Fruit fly (Drosophila melanogaster) S2 (cell line): Measurements from ENCODE around the gene CG3808.

Source experiments
- CG8478 ChIP-seq: fragments of >200 bp; optimal IDR thresholded peaks from 2 replicates; lab custom pipeline; 2018
- CTCF ChIP-seq, 2 experiments: fragments of >200 bp; optimal IDR thresholded peaks; 2 replicates each; lab custom pipeline; 2018

Gene CG3808

DNA sequence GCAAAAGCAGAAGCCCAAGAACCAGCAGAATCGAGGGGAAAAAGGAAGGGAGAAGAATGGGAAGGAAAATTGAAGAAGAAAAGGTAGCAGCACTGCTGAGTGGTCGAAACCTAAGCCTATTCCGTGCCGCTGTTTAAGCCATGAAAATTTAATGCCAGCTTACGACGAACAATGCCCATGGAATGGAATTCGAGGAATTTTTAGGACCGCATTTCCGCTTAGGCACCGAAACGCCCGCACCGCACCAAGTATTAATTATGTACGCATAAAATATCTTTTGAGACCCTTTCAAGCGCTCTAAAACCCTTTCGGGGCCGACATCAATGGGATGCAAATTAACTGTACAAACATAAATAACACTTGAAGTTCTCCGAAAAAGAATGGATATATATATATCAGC is 35.7 kb upstream of the CG3808 start:
- TF ChIP-seq CG8478 (lab: Kevin White, UChicago) (no peak), CTCF (optimal IDR thresholded peaks at IDR 0.05; lab: Kevin White, UChicago) (no peak)

DNA sequence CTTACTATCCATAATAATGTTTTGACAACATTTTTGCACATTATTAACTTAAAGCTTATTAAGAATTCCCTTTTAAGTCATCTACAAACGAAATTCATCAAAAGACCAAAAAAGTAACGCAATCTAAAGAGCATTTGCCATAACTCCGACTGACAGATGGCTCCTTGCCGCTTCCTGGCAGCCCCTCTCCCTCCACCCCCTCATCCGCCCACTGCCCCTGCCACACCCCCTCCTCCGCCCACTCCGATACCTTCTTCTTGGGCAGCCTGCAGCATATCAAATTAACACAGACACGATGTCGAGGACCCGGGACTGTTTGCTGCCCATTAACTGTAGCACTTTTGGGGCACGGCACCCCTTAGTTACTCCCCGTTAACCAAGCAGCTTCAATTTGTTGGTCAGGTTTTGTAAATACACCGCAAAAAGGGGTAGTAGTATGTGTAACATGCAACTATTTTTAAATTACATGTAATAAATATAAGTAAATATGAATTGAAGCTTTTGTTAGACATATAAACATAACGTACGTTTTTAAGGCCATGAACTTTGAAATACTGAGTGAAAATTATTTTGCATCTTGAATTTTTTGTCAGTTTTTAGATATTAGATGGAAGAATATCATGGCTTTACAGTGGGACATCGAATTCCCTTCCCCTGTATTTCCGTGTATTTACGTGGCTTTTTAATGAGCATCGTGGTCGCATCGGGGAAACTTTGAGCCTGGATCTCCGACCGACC is 34.9 kb upstream of the CG3808 start:
- TF ChIP-seq CG8478 (lab: Kevin White, UChicago) (no peak), CTCF (optimal IDR thresholded peaks at IDR 0.05; lab: Kevin White, UChicago) (no peak)

DNA sequence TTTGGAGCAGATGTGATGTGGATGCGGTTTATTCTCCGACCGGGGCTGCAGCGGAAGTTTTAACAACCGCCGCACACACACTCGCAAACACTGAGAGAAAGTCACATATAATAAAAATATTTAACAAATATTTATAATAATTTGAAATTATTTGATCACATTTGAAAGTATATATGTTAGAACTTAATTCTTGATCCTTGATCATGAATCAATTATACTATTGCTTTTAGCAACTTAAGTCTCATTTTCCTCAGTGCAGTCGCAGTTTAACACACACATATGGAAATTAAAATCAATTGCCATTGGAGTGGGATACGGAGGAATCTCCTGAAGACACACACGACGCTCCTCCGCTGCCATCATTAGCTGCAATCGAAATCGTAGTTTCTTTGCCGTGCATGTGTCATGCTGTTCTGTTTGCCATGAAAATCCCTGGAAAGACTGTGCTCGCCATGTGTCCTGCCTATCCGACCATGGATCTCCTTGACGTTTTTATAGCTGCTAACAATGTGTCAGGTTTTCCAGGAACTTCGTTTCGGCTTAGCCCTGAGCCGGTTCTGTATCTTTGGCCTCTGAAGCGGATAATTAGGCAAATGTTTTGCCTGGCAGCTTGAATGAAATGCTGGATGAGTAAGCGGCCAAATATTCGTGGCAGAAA is 32.9 kb upstream of the CG3808 start:
- TF ChIP-seq CTCF (optimal IDR thresholded peaks at IDR 0.05; lab: Kevin White, UChicago), result no peak
- no peak for TF ChIP-seq CG8478 (lab: Kevin White, UChicago)

DNA sequence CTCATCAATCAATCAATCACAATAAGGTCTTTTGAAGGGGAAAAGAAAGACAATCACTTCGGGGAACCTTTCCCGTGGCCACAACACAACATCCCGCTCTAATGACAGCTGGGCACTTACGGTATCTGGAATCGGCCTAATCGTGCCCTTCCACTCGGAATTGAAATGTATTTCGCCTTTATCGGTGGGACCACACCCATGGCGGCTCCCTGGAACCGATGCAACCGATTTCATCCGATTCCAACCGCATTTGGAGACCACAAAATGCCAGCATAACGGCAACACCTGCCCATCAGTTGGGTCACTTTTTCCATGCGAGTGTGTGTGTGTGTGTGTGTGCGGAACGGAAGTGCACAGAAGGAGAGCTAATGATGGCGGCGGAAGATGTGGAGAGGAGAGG is 32.3 kb upstream of the CG3808 start:
- TF ChIP-seq CTCF (optimal IDR thresholded peaks at IDR 0.05; lab: Kevin White, UChicago), result no peak
- TF ChIP-seq CG8478 (lab: Kevin White, UChicago), result no peak

DNA sequence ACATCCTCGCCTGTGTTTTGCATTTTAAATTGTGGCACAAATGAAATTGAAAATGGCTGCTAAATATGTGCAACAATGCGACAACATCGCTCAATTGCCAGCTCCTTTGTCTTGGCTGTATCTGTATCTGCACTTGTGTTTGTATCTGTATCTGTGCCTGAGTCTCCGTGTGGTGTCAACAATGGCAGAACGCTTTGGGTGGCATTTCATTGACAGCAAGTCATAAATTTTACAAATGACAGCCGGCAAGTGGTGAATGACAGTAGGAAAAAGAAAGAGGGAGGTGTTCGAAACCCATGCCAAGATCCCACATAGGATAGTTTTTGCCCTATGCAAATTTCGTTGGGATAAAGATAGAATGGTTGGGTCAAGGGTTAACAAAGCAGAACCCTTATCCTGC is 31.4 kb upstream of the CG3808 start:
- TF ChIP-seq CTCF (optimal IDR thresholded peaks at IDR 0.05; lab: Kevin White, UChicago) (no peak), CG8478 (lab: Kevin White, UChicago) (no peak)

DNA sequence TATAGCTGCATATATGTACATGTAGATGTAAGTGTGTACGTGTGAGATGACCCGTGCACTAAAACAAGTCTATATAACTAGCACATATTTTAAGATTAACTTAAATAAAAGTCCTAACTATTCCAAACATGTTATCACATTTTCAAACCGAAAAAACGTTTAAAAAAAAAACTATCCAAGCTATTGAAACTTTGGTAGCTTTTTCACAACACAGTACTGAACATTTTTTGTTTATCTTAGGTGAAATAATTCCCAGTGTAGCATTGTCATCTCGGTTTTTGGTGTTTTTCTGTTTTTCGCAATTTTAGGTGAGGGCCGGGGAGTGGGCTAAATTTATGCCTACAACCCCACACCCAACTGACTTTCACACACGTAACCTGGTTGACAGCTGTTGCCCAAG is 26.8 kb upstream of the CG3808 start:
- TF ChIP-seq CG8478 (lab: Kevin White, UChicago) (no peak), CTCF (optimal IDR thresholded peaks at IDR 0.05; lab: Kevin White, UChicago) (no peak)

DNA sequence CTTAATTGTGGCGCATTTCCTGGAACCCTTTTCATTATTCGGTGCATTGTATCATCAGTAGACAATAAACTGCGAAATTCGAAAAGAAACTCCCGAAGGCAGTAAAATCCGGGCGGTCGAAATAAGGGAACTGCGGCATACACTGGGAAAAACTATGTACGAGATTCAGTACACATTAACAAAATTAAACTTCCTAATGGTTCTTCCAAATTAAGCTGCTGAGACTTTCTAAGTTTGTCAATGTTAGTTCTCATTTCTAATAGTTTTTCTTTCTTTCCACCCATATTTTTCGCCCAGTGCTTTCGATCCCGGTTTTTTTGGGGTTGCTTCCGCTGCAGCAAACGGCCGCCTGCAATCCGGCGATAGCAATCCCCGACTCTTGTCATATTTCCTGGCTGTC is 24.4 kb upstream of the CG3808 start:
- TF ChIP-seq CTCF (optimal IDR thresholded peaks at IDR 0.05; lab: Kevin White, UChicago) (no peak), CG8478 (lab: Kevin White, UChicago) (no peak)

DNA sequence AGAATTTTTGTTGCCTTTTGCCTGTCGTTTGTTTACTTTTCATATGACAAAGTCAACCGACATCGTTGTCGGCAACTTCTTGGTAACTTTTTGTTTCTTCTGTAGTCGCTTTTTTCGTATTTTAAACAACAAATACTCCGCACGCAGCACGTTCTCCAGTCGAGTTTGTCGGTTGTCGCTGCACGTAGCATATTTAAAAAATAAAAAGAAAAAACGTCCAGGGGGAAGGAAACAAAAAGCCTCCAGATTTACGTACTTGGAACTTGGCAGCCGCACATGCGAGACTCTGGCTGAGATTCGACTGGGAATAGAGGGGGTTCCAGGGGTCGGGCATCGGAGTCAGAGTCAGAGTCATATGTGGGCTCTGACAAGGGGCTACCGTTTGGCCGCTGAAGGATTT is 21.3 kb upstream of the CG3808 start:
- TF ChIP-seq CG8478 (lab: Kevin White, UChicago), result no peak
- TF ChIP-seq CTCF (optimal IDR thresholded peaks at IDR 0.05; lab: Kevin White, UChicago), result no peak

DNA sequence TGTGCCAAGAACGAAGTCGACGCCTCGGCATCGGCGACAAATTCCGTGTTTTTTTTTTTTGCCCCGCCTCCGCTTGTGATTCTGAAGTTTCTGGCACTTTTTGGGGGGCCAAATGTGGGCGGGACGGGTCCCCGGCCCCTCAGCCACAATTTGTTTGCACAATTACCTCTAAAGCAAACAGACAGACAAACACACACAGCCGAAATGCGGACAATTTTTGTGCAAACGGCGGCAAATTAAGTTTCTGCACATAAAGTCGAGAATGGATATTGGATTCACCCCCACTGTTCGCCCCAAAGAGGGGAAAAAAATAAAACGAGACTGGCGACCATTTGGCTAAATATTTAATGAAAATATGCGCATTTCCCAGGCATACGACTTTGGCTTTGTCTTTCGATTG is 20.1 kb upstream of the CG3808 start:
- TF ChIP-seq CG8478 (lab: Kevin White, UChicago), result no peak
- no peak for TF ChIP-seq CTCF (optimal IDR thresholded peaks at IDR 0.05; lab: Kevin White, UChicago)

DNA sequence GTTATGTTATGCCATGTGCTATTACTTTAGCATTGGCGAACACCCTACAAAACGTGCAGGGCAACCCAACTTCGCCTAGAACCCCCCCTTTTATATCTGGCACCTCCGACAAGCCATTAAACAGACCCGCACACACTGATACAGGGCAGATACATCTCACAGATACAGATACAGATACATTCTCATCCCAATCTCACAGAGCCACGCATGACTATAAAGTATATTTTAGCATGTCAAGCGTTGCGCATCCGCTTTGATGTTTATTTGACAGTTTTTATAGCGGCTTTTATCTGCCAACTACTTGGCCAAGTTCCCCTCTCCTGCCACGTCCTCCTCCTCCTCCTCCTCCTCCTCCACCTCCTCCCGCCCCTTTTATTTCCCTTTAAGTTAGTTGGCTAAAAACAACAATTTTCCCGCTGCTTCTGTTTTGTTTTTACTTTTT is 18.9 kb upstream of the CG3808 start:
- TF ChIP-seq CTCF (optimal IDR thresholded peaks at IDR 0.05; lab: Kevin White, UChicago) (no peak), CG8478 (lab: Kevin White, UChicago) (no peak)

DNA sequence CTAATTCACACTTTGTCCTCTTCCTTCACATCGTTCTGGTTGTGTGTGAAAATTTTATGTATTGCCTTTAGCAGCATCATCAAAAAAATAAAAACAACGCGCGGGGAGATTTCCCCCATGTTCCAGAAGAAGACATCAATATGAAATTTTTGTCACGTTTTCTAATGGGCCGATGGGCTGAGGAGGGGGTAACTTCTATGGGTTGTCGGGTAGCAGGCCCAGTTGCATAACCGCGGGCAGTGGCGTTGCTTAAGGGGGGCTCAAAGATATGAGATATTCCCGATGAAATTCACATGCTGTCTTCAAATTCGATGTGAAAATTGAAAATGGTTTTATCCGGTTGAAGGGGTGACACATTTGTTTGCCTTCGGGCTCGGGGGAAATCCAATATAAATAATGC is 18.0 kb upstream of the CG3808 start:
- TF ChIP-seq CTCF (optimal IDR thresholded peaks at IDR 0.05; lab: Kevin White, UChicago) (no peak), CG8478 (lab: Kevin White, UChicago) (no peak)

DNA sequence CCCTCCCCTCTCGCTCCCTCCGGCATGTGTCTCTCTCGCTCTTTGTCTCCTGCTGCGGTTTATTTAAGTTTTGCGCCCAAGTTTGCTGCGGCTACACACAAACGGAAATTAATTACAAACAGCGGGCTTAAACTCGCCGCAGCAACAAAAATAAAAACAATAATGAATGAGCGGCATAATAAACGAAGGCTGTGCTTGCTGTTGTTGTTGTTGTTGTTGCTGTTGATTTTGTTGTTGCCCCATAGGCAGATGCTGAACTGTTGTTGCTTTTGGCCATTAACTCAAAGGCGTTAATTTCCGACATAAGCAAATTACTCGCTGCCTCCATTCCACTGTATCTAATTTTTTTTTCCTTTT is 16.4 kb upstream of the CG3808 start:
- TF ChIP-seq CTCF (optimal IDR thresholded peaks at IDR 0.05; lab: Kevin White, UChicago) (no peak), CG8478 (lab: Kevin White, UChicago) (no peak)

DNA sequence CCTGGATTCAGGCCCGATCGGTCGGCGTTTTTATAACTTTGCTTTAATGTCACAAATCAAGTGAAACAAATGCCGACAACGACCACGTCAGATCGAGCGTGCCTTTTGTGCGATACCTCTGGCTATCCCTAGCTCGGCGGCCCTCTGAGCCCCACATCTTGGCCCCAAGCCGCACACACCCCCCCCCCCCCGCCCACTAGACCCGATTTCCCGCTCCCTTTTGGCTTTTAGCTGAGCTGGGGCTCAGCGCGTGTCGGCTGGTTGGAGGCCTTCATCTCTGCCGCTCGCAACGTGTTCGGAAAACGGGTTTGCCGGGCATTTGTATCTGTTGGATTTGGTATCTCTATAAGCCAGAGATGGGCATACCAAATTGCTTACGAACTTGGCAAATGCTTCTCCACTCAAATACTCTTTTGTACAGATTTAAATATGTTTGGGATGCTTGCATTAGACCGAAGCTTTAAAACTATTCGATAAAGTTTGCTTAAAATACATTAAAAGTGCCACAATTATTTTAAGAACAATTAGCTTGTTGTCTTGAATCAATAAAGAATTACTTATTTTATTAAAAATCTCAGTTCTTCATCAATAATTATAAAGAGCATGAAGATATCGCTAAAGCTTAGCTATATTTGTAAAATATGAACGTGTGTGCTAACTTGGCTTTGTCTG is 15.9 kb upstream of the CG3808 start:
- TF ChIP-seq CG8478 (lab: Kevin White, UChicago) (no peak), CTCF (optimal IDR thresholded peaks at IDR 0.05; lab: Kevin White, UChicago) (no peak)

DNA sequence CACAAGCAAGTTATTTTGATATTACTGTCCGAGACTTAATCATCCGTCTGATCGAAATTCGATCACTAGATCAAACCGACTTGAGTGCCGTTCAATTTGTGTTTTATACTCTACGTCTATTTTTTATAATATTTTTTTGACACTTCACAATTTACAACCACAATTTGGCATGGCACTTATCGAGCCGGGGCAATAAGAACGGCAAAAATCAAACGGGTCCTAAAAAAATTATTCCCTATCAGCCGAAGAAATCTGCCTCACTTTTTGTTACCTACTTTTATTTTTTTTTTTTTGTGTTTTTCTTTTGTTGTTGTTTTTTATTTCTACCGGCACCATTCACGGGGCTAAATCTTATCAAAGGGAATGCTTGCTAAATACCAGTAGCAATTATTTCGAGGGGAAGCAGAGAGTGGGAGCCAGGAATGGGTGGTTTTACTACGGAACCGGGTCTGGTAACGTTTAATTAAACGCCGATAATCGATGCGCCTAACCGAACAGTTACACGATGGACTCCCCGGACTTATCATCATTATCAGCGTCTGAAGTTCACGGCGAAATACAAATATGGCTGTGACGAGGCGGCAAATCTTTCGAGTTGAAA is 15.1 kb upstream of the CG3808 start:
- TF ChIP-seq CTCF (optimal IDR thresholded peaks at IDR 0.05; lab: Kevin White, UChicago) (no peak), CG8478 (lab: Kevin White, UChicago) (no peak)

DNA sequence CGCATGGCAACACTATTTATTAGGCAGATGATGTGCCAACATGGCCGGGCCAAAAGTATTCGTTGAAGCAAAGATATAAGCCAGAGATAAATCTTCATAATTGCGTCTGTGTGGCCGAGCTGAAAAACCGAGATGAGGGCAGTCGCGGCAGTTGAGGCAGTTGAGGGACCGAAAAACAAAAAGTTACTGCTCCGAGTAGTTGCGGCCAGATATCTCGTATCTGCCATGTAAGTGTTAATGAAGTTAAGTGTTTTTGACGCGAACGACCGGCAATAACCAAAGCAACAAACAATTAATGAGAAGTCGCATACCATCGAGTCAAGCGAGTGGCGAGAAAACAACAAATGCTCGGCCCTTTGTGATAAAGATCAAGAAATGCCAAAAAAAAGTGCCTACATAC is 14.4 kb upstream of the CG3808 start:
- TF ChIP-seq CTCF (optimal IDR thresholded peaks at IDR 0.05; lab: Kevin White, UChicago) (no peak), CG8478 (lab: Kevin White, UChicago) (no peak)
